Fruit fly (Drosophila melanogaster): ENCODE data around the gene GluRS-m.

Gene GluRS-m

DNA sequence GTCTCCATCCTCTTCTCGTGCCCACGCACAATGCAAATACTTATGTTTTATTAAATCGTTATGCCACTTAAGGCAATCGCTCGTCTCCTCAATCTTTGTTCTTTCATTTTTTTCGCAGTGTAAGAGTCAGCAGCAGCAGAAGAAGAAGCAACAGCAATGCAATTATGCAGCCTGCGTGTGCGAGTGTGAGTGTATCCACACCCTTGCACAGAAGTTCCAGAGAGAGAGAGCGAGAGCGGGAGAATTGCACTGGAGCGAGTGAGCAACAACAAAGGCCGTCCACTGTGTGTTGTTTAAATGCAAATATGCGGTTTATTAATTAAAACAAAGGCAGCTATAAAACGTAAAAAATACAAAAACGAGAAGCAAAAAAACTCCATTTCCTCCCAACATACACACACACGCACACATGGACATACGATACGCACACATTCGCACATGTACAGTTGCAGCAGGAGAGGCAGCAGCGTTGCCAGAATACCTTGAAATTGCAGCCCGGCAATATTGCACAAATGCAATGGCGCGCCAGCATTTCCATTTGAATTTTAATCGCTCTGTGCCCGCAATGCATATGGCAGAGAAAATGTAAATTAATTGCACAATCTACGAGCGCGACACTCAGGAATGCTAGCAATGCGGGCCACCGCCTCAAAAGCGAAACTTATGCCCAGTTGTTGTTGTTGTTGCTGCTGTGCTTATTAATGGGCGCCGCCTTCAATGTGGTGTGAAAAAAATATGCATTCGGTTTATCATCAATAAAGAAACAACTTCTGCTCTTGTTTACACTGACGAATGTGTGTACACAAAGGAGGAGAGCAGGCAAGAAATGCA, 8.2 kb downstream of the GluRS-m start (continued):
- peak; percentile 6 for TF ChIP-seq fd96Cb (tag; optimal IDR thresholded peaks at IDR 0.05)
- peak; percentile 3 for TF ChIP-seq CG1602 (GFP tag; optimal IDR thresholded peaks at IDR 0.05)
- TF ChIP-seq CG17829 (tag; optimal IDR thresholded peaks at IDR 0.05) = peak; percentile 31
- peak; percentile 19 for TF ChIP-seq psq (GFP tag; optimal IDR thresholded peaks at IDR 0.05)
- TF ChIP-seq CG7372 (GFP tag; IDR thresholded peaks at IDR 0.05) = no peak
- peak; percentile 50 for TF ChIP-seq Atf3 (GFP tag; optimal IDR thresholded peaks at IDR 0.05)
- peak; percentile 38; the same call in 1 of the 2 replicates for TF ChIP-seq CG1024 (GFP tag; IDR thresholded peaks at IDR 0.05)
- TF ChIP-seq CG43689 (GFP tag; IDR thresholded peaks at IDR 0.05) = no peak
- no peak for TF ChIP-seq dati (GFP tag; IDR thresholded peaks at IDR 0.05)
- TF ChIP-seq al (GFP tag; IDR thresholded peaks at IDR 0.05) = no peak
- TF ChIP-seq CG1603 (tag; optimal IDR thresholded peaks at IDR 0.05) = peak; percentile 48
- TF ChIP-seq phol (tag; optimal IDR thresholded peaks at IDR 0.05) = peak; percentile 1
- no peak for TF ChIP-seq Dip3 (GFP tag; optimal IDR thresholded peaks at IDR 0.05)
- no peak for TF ChIP-seq fru (optimal IDR thresholded peaks at IDR 0.05)
- peak; percentile 58 for TF ChIP-seq Asciz (GFP tag; optimal IDR thresholded peaks at IDR 0.05)
- TF ChIP-seq Neu2 (GFP tag; optimal IDR thresholded peaks at IDR 0.05; ENCODE audit: borderline replicate concordance) = peak; percentile 29
- TF ChIP-seq Dbx (GFP tag; IDR thresholded peaks at IDR 0.05) = no peak
- peak; percentile 78 for TF ChIP-seq CG7745 (tag; optimal IDR thresholded peaks at IDR 0.05)
- no peak for TF ChIP-seq CG3995 (GFP tag; optimal IDR thresholded peaks at IDR 0.05)
- peak; percentile 44 for TF ChIP-seq CG1529 (GFP tag; optimal IDR thresholded peaks at IDR 0.05)
- TF ChIP-seq ssp (GFP tag; IDR thresholded peaks at IDR 0.05) = no peak
- TF ChIP-seq CG4360 (GFP tag; IDR thresholded peaks at IDR 0.05) = peak; percentile 89
- no peak for TF ChIP-seq yki (optimal IDR thresholded peaks at IDR 0.05)
- TF ChIP-seq CG4820 (GFP tag; optimal IDR thresholded peaks at IDR 0.05) = peak; percentile 37
- TF ChIP-seq CG10147 (GFP tag; optimal IDR thresholded peaks at IDR 0.05) = no peak
- no peak for TF ChIP-seq scrt (GFP tag; optimal IDR thresholded peaks at IDR 0.05)
- TF ChIP-seq pum (GFP tag; optimal IDR thresholded peaks at IDR 0.05) = no peak
- peak; percentile 57 for TF ChIP-seq Spps (tag; optimal IDR thresholded peaks at IDR 0.05)
- TF ChIP-seq CG9609 (GFP tag; optimal IDR thresholded peaks at IDR 0.05) = no peak
- peak; percentile 4 for TF ChIP-seq CG16863 (GFP tag; optimal IDR thresholded peaks at IDR 0.05)
- TF ChIP-seq dysf (GFP tag; IDR thresholded peaks at IDR 0.05) = no peak
- no peak for TF ChIP-seq Dip2 (GFP tag; IDR thresholded peaks at IDR 0.05)
- TF ChIP-seq kni (GFP tag; optimal IDR thresholded peaks at IDR 0.05) = peak; percentile 94
- peak; percentile 59 for TF ChIP-seq CG2875 (GFP tag; optimal IDR thresholded peaks at IDR 0.05)
- TF ChIP-seq CG33557 (GFP tag; optimal IDR thresholded peaks at IDR 0.05) = peak; percentile 80
- no peak for TF ChIP-seq Dref (GFP tag; IDR thresholded peaks at IDR 0.05)
- no peak for TF ChIP-seq CG16779 (GFP tag; IDR thresholded peaks at IDR 0.05)
- TF ChIP-seq Side (GFP tag; optimal IDR thresholded peaks at IDR 0.05) = peak; percentile 32
- TF ChIP-seq CG3407 (GFP tag; optimal IDR thresholded peaks at IDR 0.05) = peak; percentile 72
- TF ChIP-seq CG18476 (GFP tag; optimal IDR thresholded peaks at IDR 0.05) = peak; percentile 36
- 0 out of 2 replicates have a peak, but pooled peaks have one; percentile 19 for TF ChIP-seq peb (GFP tag; IDR thresholded peaks at IDR 0.05)
- peak; percentile 18 for TF ChIP-seq Sox100B (GFP tag; optimal IDR thresholded peaks at IDR 0.05)
- TF ChIP-seq CG4328 (GFP tag; optimal IDR thresholded peaks at IDR 0.05) = peak; percentile 56
- peak; percentile 65 for TF ChIP-seq CG8290 (GFP tag; optimal IDR thresholded peaks at IDR 0.05)
- peak in 1 of 2 experiments; percentile 80 for TF ChIP-seq CG8290 (tag; optimal IDR thresholded peaks at IDR 0.05)
- peak; percentile 48; the same call in 1 of the 2 replicates for TF ChIP-seq CG4404 (GFP tag; IDR thresholded peaks at IDR 0.05)
- TF ChIP-seq CG8924 (tag; optimal IDR thresholded peaks at IDR 0.05) = peak; percentile 34
- TF ChIP-seq unc-4 (GFP tag; IDR thresholded peaks at IDR 0.05; ENCODE audit: partially characterized antibody) = no peak
- TF ChIP-seq CG4282 (GFP tag; optimal IDR thresholded peaks at IDR 0.05) = no peak
- TF ChIP-seq CG42726 (GFP tag; IDR thresholded peaks at IDR 0.05; ENCODE audit: partially characterized antibody) = no peak
- no peak for TF ChIP-seq eyg (GFP tag; optimal IDR thresholded peaks at IDR 0.05)

Data from whole organism, embryonic.